Worm (Caenorhabditis elegans) whole organism, L4 larva: ENCODE results near the gene unc-6.

Source experiments
- F49E8.2 ChIP-seq: sonication (generic microtip); optimal IDR thresholded peaks from 2 replicates; lab custom pipeline; 2016; ENCODE audit warnings: missing compliant biosample characterization, mild to moderate bottlenecking, missing genetic modification characterization, borderline replicate concordance
- ceh-82 ChIP-seq: sonication (generic microtip); optimal IDR thresholded peaks from 2 replicates; lab custom pipeline; 2017; ENCODE audit warnings: missing biosample characterization, missing genetic modification characterization
- daf-12 ChIP-seq: fragments of 150-350 bp; optimal IDR thresholded peaks from 2 replicates; lab custom pipeline; 2014; ENCODE audit warnings: missing biosample characterization, missing genetic modification reagents, missing genetic modification characterization
- dpl-1 ChIP-seq: fragments of 150-350 bp; optimal IDR thresholded peaks from 2 replicates; lab custom pipeline; 2014; ENCODE audit warnings: missing biosample characterization, missing genetic modification reagents, missing genetic modification characterization
- fos-1 ChIP-seq: fragments of 150-350 bp; optimal IDR thresholded peaks from 2 replicates; lab custom pipeline; 2014; ENCODE audit warnings: missing biosample characterization, missing genetic modification characterization
- jun-1 ChIP-seq: fragments of 150-350 bp; optimal IDR thresholded peaks from 2 replicates; lab custom pipeline; 2014; ENCODE audit warnings: missing biosample characterization, missing genetic modification reagents, missing genetic modification characterization
- lir-3 ChIP-seq: sonication (generic microtip); optimal IDR thresholded peaks from 2 replicates; lab custom pipeline; 2016; ENCODE audit warnings: mild to moderate bottlenecking, missing genetic modification characterization, missing compliant biosample characterization
- mxl-2 ChIP-seq: fragments of 200-800 bp; sonication (Bioruptor generic); conservative IDR thresholded peaks from 2 replicates; pipeline ENCODE4 v1.3.6; 2022; ENCODE audit warnings: missing genetic modification reagents, missing genetic modification characterization, missing compliant biosample characterization
- nhr-28 ChIP-seq: fragments of 150-350 bp; optimal IDR thresholded peaks from 2 replicates; lab custom pipeline; 2014; ENCODE audit warnings: missing biosample characterization, missing genetic modification characterization
- spr-3 ChIP-seq: fragments of 200-800 bp; sonication (Bioruptor generic); optimal IDR thresholded peaks from 2 replicates; lab custom pipeline; 2018; ENCODE audit warnings: mild to moderate bottlenecking, missing genetic modification characterization, missing compliant biosample characterization
- unc-130 ChIP-seq: sonication (generic microtip); optimal IDR thresholded peaks from 2 replicates; lab custom pipeline; 2016; ENCODE audit warnings: missing genetic modification reagents, missing genetic modification characterization, missing compliant biosample characterization

ce11 chrX:6902958-6903357, 13.5 kb downstream of the unc-6 start:
- TF ChIP-seq daf-12 (tag; lab: Kevin White, UChicago) (no peak), fos-1 (tag; lab: Kevin White, UChicago) (no peak), dpl-1 (GFP tag; lab: Kevin White, UChicago) (no peak), jun-1 (no peak), mxl-2 (GFP tag; lab: Robert Waterston, UW) (0 out of 2 replicates have a peak, but pooled peaks have one; percentile 33), nhr-28 (tag; lab: Kevin White, UChicago) (peak; percentile 56), lir-3 (peak; percentile 60), F49E8.2 (tag; lab: Kevin White, UChicago) (no peak), spr-3 (GFP tag; lab: Kevin White, UChicago) (no peak), unc-130 (peak; percentile 23), ceh-82 (tag; lab: Kevin White, UChicago) (no peak)
